6 fruit fly cellular contexts compared by ENCODE assay signal in the genomic region with DNA sequence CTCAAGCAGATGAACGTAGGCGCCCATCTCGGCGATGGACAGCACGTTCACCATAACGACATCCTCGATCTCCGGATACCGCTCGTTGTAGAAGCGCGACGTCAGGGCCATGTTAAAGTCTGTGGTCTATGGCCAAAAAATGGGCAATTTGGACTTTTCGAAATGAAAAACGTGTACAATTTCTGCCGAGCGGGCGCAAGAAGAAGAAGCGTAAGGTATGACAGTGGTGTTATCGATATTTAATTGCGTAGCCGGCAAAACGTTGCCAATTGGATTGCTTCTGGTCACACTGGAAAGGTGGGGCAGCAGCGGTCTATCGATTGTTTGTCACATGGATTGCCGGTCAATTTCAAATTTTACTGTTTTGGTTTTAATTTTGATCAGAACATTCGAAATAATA.
TF ChIP-seq lines count a peak whose summit lies in the region.

Gene eIF2alpha, minus strand, starts transcription at position 225 of the 400 bp plus-strand sequence.

- TF ChIP-seq CTCF in S2 (optimal IDR thresholded peaks at IDR 0.05; lab: Kevin White, UChicago): peak; percentile 10 to 13
- no peak for TF ChIP-seq CTCF in whole organism, embryonic (GFP tag; optimal IDR thresholded peaks at IDR 0.05; lab: Kevin White, UChicago)

TF ChIP-seq in whole organism, adult, 20 proteins besides CTCF, POLR2A, EP300 and RAD21:
- TF ChIP-seq CG7101 (tag; optimal IDR thresholded peaks at IDR 0.05; lab: Kevin White, UChicago): peak; percentile 10
- TF ChIP-seq Crg-1 (GFP tag; optimal IDR thresholded peaks at IDR 0.05; lab: Kevin White, UChicago): peak; percentile 17
- no peak for TF ChIP-seq CG12768 (GFP tag; optimal IDR thresholded peaks at IDR 0.05; lab: Kevin White, UChicago)
- TF ChIP-seq tj (GFP tag; optimal IDR thresholded peaks at IDR 0.05; lab: Kevin White, UChicago): peak; percentile 52
- TF ChIP-seq CG1620 (GFP tag; optimal IDR thresholded peaks at IDR 0.05; lab: Kevin White, UChicago): peak; percentile 1
- TF ChIP-seq bab1 (GFP tag; optimal IDR thresholded peaks at IDR 0.05; lab: Kevin White, UChicago): peak; percentile 64
- peak; percentile 50 for TF ChIP-seq pad (GFP tag; optimal IDR thresholded peaks at IDR 0.05; lab: Kevin White, UChicago)
- no peak for TF ChIP-seq ovo (GFP tag; optimal IDR thresholded peaks at IDR 0.05; lab: Kevin White, UChicago)
- TF ChIP-seq CG7045 (GFP tag; optimal IDR thresholded peaks at IDR 0.05; lab: Kevin White, UChicago): no peak
- TF ChIP-seq Mnt (GFP tag; optimal IDR thresholded peaks at IDR 0.05; lab: Kevin White, UChicago): peak; percentile 85
- no peak for TF ChIP-seq CG5204 (GFP tag; optimal IDR thresholded peaks at IDR 0.05; lab: Kevin White, UChicago)
- no peak for TF ChIP-seq Hr96 (GFP tag; optimal IDR thresholded peaks at IDR 0.05; lab: Kevin White, UChicago)
TF ChIP-seq in whole organism, adult: peak in this region for 7.

TF ChIP-seq in whole organism, embryonic, 481 proteins besides CTCF, POLR2A, EP300 and RAD21 (continues in another document):
- TF ChIP-seq CG2712 (tag; optimal IDR thresholded peaks at IDR 0.05; lab: Kevin White, UChicago): peak; percentile 9
- TF ChIP-seq Bgb (GFP tag; IDR thresholded peaks at IDR 0.05; lab: Robert Waterston, UW; ENCODE audit: partially characterized antibody): peak; percentile 89
- TF ChIP-seq nerfin-2 (GFP tag; IDR thresholded peaks at IDR 0.05; lab: Robert Waterston, UW; ENCODE audit: partially characterized antibody): peak; percentile 61; the same call in 1 of the 2 replicates
- peak; percentile 92 for TF ChIP-seq Sry-δ (GFP tag; optimal IDR thresholded peaks at IDR 0.05; lab: Kevin White, UChicago)
- peak; percentile 98 for TF ChIP-seq CG14710 (tag; optimal IDR thresholded peaks at IDR 0.05; lab: Kevin White, UChicago)
- no peak for TF ChIP-seq CG8290 (GFP tag; optimal IDR thresholded peaks at IDR 0.05; lab: Kevin White, UChicago)
- peak in 1 of 2 experiments; percentile 71 for TF ChIP-seq CG8290 (tag; optimal IDR thresholded peaks at IDR 0.05; lab: Kevin White, UChicago)
- no peak for TF ChIP-seq HLH54F (GFP tag; optimal IDR thresholded peaks at IDR 0.05; lab: Kevin White, UChicago)
- peak; percentile 31 for TF ChIP-seq trem (tag; optimal IDR thresholded peaks at IDR 0.05; lab: Kevin White, UChicago)
- TF ChIP-seq HmgZ (tag; optimal IDR thresholded peaks at IDR 0.05; lab: Kevin White, UChicago): peak; percentile 64
- peak; percentile 52 for TF ChIP-seq Sin3A (optimal IDR thresholded peaks at IDR 0.05; lab: Kevin White, UChicago)
- TF ChIP-seq mld (GFP tag; IDR thresholded peaks at IDR 0.05; lab: Robert Waterston, UW; ENCODE audit: partially characterized antibody): peak; percentile 70; the same call in 1 of the 3 replicates
- TF ChIP-seq Scr (GFP tag; IDR thresholded peaks at IDR 0.05; lab: Robert Waterston, UW; ENCODE audit: partially characterized antibody): peak; percentile 72
- TF ChIP-seq CG13296 (GFP tag; optimal IDR thresholded peaks at IDR 0.05; lab: Kevin White, UChicago): no peak
- TF ChIP-seq Dll (GFP tag; IDR thresholded peaks at IDR 0.05; lab: Robert Waterston, UW; ENCODE audit: partially characterized antibody): peak; percentile 72
- no peak for TF ChIP-seq CG9215 (GFP tag; IDR thresholded peaks at IDR 0.05; lab: Robert Waterston, UW)

TF ChIP-seq in whole organism, prepupa, 60 proteins besides CTCF, POLR2A, EP300 and RAD21 (continues in another document):
- peak; percentile 22 for TF ChIP-seq Eip78C (GFP tag; lab: Kevin White, UChicago)
- TF ChIP-seq fd59A (GFP tag; optimal IDR thresholded peaks at IDR 0.05; lab: Kevin White, UChicago): no peak
- no peak for TF ChIP-seq CG3919 (GFP tag; optimal IDR thresholded peaks at IDR 0.05; lab: Kevin White, UChicago)
- no peak for TF ChIP-seq CG15336 (GFP tag; IDR thresholded peaks at IDR 0.05; lab: Robert Waterston, UW)
- TF ChIP-seq Hr39 (GFP tag; optimal IDR thresholded peaks at IDR 0.05; lab: Kevin White, UChicago): no peak
- TF ChIP-seq CG10631 (GFP tag; optimal IDR thresholded peaks at IDR 0.05; lab: Kevin White, UChicago): no peak
- no peak for TF ChIP-seq vri (GFP tag; optimal IDR thresholded peaks at IDR 0.05; lab: Kevin White, UChicago)
- TF ChIP-seq esn (GFP tag; optimal IDR thresholded peaks at IDR 0.05; lab: Kevin White, UChicago): peak; percentile 0
- no peak for TF ChIP-seq spab (GFP tag; optimal IDR thresholded peaks at IDR 0.05; lab: Kevin White, UChicago)
- TF ChIP-seq pdm3 (GFP tag; optimal IDR thresholded peaks at IDR 0.05; lab: Kevin White, UChicago): no peak
- peak; percentile 67 for TF ChIP-seq svp (GFP tag; lab: Kevin White, UChicago)
- no peak for TF ChIP-seq Ets21C (GFP tag; optimal IDR thresholded peaks at IDR 0.05; lab: Kevin White, UChicago)
- no peak for TF ChIP-seq fd85E (GFP tag; optimal IDR thresholded peaks at IDR 0.05; lab: Kevin White, UChicago)
- no peak for TF ChIP-seq Smox (GFP tag; optimal IDR thresholded peaks at IDR 0.05; lab: Kevin White, UChicago)
- TF ChIP-seq OdsH (GFP tag; optimal IDR thresholded peaks at IDR 0.05; lab: Kevin White, UChicago): no peak
- no peak for TF ChIP-seq CG6854 (GFP tag; optimal IDR thresholded peaks at IDR 0.05; lab: Kevin White, UChicago)
- no peak for TF ChIP-seq CG6276 (GFP tag; optimal IDR thresholded peaks at IDR 0.05; lab: Kevin White, UChicago)
- no peak for TF ChIP-seq ss (GFP tag; optimal IDR thresholded peaks at IDR 0.05; lab: Kevin White, UChicago)
- no peak for TF ChIP-seq net (GFP tag; optimal IDR thresholded peaks at IDR 0.05; lab: Kevin White, UChicago)
- TF ChIP-seq achi (GFP tag; optimal IDR thresholded peaks at IDR 0.05; lab: Kevin White, UChicago): no peak
- TF ChIP-seq CG9139 (GFP tag; optimal IDR thresholded peaks at IDR 0.05; lab: Kevin White, UChicago): no peak

TF ChIP-seq in whole organism, pupa, 21 proteins besides CTCF, POLR2A, EP300 and RAD21:
- TF ChIP-seq CG12605 (GFP tag; IDR thresholded peaks at IDR 0.05; lab: Robert Waterston, UW) (0 out of 2 replicates have a peak, but pooled peaks have one; percentile 18), fd96Ca (GFP tag; IDR thresholded peaks at IDR 0.05; lab: Robert Waterston, UW) (no peak), CG15710 (tag; optimal IDR thresholded peaks at IDR 0.05; lab: Kevin White, UChicago) (no peak), CG10348 (GFP tag; IDR thresholded peaks at IDR 0.05; lab: Robert Waterston, UW) (no peak)

TF ChIP-seq in whole organism, wandering third instar larva, 38 proteins besides CTCF, POLR2A, EP300 and RAD21:
- TF ChIP-seq woc (GFP tag; optimal IDR thresholded peaks at IDR 0.05; lab: Kevin White, UChicago) (no peak), Vsx2 (GFP tag; optimal IDR thresholded peaks at IDR 0.05; lab: Kevin White, UChicago; ENCODE audit: partially characterized antibody) (no peak), Dfd (GFP tag; optimal IDR thresholded peaks at IDR 0.05; lab: Kevin White, UChicago) (no peak), foxo (GFP tag; optimal IDR thresholded peaks at IDR 0.05; lab: Kevin White, UChicago) (no peak), Hnf4 (GFP tag; optimal IDR thresholded peaks at IDR 0.05; lab: Kevin White, UChicago) (no peak), Mio (GFP tag; optimal IDR thresholded peaks at IDR 0.05; lab: Kevin White, UChicago) (no peak), Rel (GFP tag; optimal IDR thresholded peaks at IDR 0.05; lab: Kevin White, UChicago) (no peak), Rel (tag; optimal IDR thresholded peaks at IDR 0.05; lab: Kevin White, UChicago) (peak; percentile 59), fru (GFP tag; optimal IDR thresholded peaks at IDR 0.05; lab: Kevin White, UChicago) (no peak), Sp1 (GFP tag; optimal IDR thresholded peaks at IDR 0.05; lab: Kevin White, UChicago) (no peak), pan (optimal IDR thresholded peaks at IDR 0.05; lab: Kevin White, UChicago) (no peak), dmrt93B (GFP tag; optimal IDR thresholded peaks at IDR 0.05; lab: Kevin White, UChicago) (no peak), CrebA (GFP tag; optimal IDR thresholded peaks at IDR 0.05; lab: Kevin White, UChicago; ENCODE audit: borderline replicate concordance) (no peak), Abd-B (GFP tag; optimal IDR thresholded peaks at IDR 0.05; lab: Kevin White, UChicago) (no peak), h (GFP tag; optimal IDR thresholded peaks at IDR 0.05; lab: Kevin White, UChicago) (no peak), Jra (GFP tag; optimal IDR thresholded peaks at IDR 0.05; lab: Kevin White, UChicago) (no peak), brk (GFP tag; optimal IDR thresholded peaks at IDR 0.05; lab: Kevin White, UChicago) (no peak), rgr (GFP tag; optimal IDR thresholded peaks at IDR 0.05; lab: Kevin White, UChicago) (peak; percentile 23)
TF ChIP-seq in whole organism, wandering third instar larva: peak in this region for 2.
